Worm (Caenorhabditis elegans) whole organism, L2 larva: ENCODE results near the gene C16B8.4.

Experiments used
- C34F6.9 ChIP-seq: fragments of 150-350 bp; optimal IDR thresholded peaks from 2 replicates; lab custom pipeline; 2014; ENCODE audit warnings: missing biosample characterization, missing genetic modification characterization
- F13H6.1 ChIP-seq: sonication (generic microtip); optimal IDR thresholded peaks from 2 replicates; lab custom pipeline; 2016; ENCODE audit warnings: missing genetic modification characterization, missing compliant biosample characterization
- ama-1 ChIP-seq: fragments of 150-350 bp; optimal IDR thresholded peaks from 2 replicates; lab custom pipeline; 2018; ENCODE audit warnings: inconsistent platforms
- ceh-16 ChIP-seq: fragments of 150-350 bp; optimal IDR thresholded peaks from 2 replicates; lab custom pipeline; 2014; ENCODE audit warnings: missing biosample characterization, missing genetic modification characterization
- lin-39 ChIP-seq: fragments of 150-350 bp; optimal IDR thresholded peaks from 2 replicates; lab custom pipeline; 2014; ENCODE audit warnings: missing biosample characterization, missing genetic modification reagents, missing genetic modification characterization
- mbf-1 ChIP-seq: sonication (generic microtip); optimal IDR thresholded peaks from 2 replicates; lab custom pipeline; 2017; ENCODE audit warnings: missing biosample characterization, missing genetic modification characterization
- nhr-12 ChIP-seq: fragments of 150-350 bp; optimal IDR thresholded peaks from 2 replicates; lab custom pipeline; 2014; ENCODE audit warnings: missing biosample characterization, missing genetic modification characterization
- ztf-4 ChIP-seq: fragments of 150-350 bp; optimal IDR thresholded peaks from 2 replicates; lab custom pipeline; 2014; ENCODE audit warnings: missing biosample characterization, missing genetic modification characterization

DNA sequence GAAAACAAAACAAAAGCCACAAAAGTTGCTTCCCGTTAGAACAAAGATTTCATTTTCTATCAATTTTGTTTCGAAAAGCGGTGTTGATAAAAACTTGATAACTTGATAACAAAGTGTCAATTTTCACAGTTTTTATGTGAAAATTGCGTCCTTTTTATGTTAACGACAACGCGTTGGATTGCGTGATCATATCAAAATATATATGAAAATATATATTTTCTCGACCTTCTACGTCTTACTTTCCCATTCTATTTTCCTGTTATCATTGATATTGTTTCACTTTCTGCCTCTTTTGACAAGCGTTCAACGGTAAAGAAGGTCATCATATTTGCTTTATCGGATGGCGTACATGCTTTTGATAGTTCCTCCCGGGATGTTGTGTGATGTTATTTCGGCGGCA lies 20.7 kb downstream of the C16B8.4 start:
- TF ChIP-seq mbf-1 (tag; lab: Kevin White, UChicago) = no peak
- TF ChIP-seq lin-39 (tag; lab: Kevin White, UChicago) = no peak
- TF ChIP-seq ama-1 (lab: Kevin White, UChicago) = no peak
- no peak for TF ChIP-seq C34F6.9 (tag; lab: Kevin White, UChicago)
- no peak for TF ChIP-seq ceh-16 (tag; lab: Kevin White, UChicago)
- no peak for TF ChIP-seq nhr-12 (tag; lab: Kevin White, UChicago)
- no peak for TF ChIP-seq ztf-4 (tag; lab: Kevin White, UChicago)
- TF ChIP-seq F13H6.1 (tag; lab: Kevin White, UChicago) = no peak
